Worm (Caenorhabditis elegans): ENCODE results near the gene srx-48.
A peak's percentile ranks its signal among the peaks of the same experiment; 100 is the strongest.

srx-48 gene

DNA sequence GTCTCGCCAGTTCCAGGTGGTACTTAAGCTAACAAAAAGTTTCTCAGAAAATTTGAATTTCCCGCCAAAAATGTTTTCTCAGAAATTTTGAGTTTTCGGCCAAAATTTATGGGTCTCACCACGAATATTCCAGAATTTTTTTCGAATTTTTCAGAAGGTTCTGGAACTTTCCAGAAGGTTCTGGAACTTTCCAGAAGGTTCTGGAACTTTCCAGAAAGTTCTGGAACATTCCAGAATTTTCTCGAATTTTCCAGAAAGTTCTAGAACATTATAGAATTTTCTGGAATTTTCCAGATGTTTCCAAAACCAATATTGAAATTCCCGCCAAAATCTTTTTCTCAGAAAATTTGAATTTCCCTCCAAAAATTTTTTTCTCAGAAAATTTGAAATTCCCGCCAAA is 8.1 kb downstream of the srx-48 start:
- peak; percentile 54; the same call in 1 of the 2 replicates for TF ChIP-seq pes-1 (GFP tag; IDR thresholded peaks at IDR 0.05)
- TF ChIP-seq flt-1 (GFP tag; IDR thresholded peaks at IDR 0.05), result peak; percentile 15; the same call in 1 of the 2 replicates

DNA sequence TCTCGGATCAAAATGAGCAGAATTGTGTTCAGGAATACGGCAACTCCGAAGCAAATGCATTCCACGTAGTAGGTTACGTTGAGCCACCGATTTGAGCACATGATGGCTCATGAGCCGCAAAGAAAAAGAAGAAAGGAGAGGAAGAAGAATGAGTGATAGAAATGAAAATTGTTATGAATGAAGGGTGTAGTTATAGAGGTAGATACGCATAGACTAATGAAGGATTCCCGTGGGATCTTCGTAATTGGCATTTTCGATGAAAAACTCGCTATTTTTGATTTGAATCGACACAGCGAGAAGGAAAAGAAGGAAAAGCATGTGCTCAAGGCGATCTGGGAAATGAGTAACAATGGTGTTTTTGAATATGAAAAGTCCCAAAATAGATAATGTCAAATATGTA is 9.7 kb downstream of the srx-48 start, which contains the start of gene str-96:
str-96 (minus strand) TSS at position 101 of the 400 bp plus-strand sequence.
- TF ChIP-seq aly-1 (tag; optimal IDR thresholded peaks at IDR 0.05) (no peak), ceh-13 (GFP tag; optimal IDR thresholded peaks at IDR 0.05) (no peak), hmg-4 (GFP tag; optimal IDR thresholded peaks at IDR 0.05) (no peak), hnd-1 (tag; optimal IDR thresholded peaks at IDR 0.05) (no peak), scrt-1 (GFP tag; IDR thresholded peaks at IDR 0.05) (no peak), ceh-36 (tag; optimal IDR thresholded peaks at IDR 0.05) (no peak), ama-1 (optimal IDR thresholded peaks at IDR 0.05) (no peak), tbx-11 (GFP tag; IDR thresholded peaks at IDR 0.05) (no peak), flt-1 (GFP tag; IDR thresholded peaks at IDR 0.05) (no peak), tra-4 (tag; optimal IDR thresholded peaks at IDR 0.05) (no peak), pes-1 (GFP tag; IDR thresholded peaks at IDR 0.05) (no peak), tbx-37 (GFP tag; conservative IDR thresholded peaks at IDR 0.05) (no peak), B0310.2 (tag; optimal IDR thresholded peaks at IDR 0.05) (no peak)

DNA sequence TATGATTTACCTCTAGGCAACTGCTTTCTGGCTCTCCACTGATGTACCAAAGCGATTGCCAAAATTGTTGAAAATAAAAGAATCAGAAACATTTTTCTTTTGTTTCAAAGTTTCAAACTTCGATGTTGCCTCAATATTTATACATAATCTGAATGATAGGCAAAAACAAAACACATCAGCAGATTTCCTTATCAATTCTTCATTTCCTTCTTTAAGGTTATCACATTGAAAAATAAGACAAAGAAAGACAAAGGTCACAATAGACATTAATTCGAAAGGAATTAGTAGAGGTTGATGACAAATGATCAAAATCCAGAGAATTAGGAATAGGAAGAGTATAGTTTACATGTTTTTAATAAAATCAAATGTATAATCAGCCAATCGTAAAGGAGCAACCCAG is 12.5 kb downstream of the srx-48 start, which contains the start of gene cyp-34A2:
cyp-34A2 (minus strand) TSS at position 101 of the 400 bp plus-strand sequence.
- TF ChIP-seq ets-7 (tag; optimal IDR thresholded peaks at IDR 0.05), result no peak
- TF ChIP-seq ama-1 (optimal IDR thresholded peaks at IDR 0.05), result no peak
- no peak for TF ChIP-seq aly-1 (tag; optimal IDR thresholded peaks at IDR 0.05)
- no peak for TF ChIP-seq tbx-37 (GFP tag; conservative IDR thresholded peaks at IDR 0.05)
- TF ChIP-seq sea-1 (GFP tag; conservative IDR thresholded peaks at IDR 0.05), result no peak
- no peak for TF ChIP-seq F13C5.2 (tag; optimal IDR thresholded peaks at IDR 0.05)
- no peak for TF ChIP-seq hmg-4 (GFP tag; optimal IDR thresholded peaks at IDR 0.05)
- TF ChIP-seq ceh-13 (GFP tag; optimal IDR thresholded peaks at IDR 0.05), result no peak
- TF ChIP-seq ceh-36 (tag; optimal IDR thresholded peaks at IDR 0.05), result no peak
- TF ChIP-seq hmbx-1 (tag; optimal IDR thresholded peaks at IDR 0.05), result no peak
- TF ChIP-seq hnd-1 (tag; optimal IDR thresholded peaks at IDR 0.05), result no peak
- TF ChIP-seq B0310.2 (tag; optimal IDR thresholded peaks at IDR 0.05), result no peak
- no peak for TF ChIP-seq pes-1 (GFP tag; IDR thresholded peaks at IDR 0.05)
- TF ChIP-seq tra-4 (tag; optimal IDR thresholded peaks at IDR 0.05), result no peak

DNA sequence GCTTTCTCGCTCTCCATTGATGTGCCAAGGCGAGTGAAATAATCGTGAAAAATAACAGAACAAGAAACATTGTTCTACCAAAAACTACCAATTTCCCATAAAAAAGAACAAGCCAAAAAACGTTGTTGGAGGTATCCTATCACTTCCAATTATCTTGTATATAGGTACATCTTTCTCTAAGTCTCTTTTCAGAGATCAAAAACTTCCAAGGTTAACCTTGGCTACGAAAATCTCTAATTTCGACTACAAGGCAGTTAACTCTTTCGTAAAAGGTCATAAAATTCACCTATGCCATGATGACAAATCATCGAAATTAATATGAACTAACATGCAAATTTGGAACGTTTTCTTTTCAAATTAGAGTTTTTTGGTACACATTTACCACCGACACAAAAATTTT is 15.7 kb downstream of the srx-48 start, which contains the start of gene cyp-34A1:
cyp-34A1 (minus strand) TSS at position 101 of the 400 bp plus-strand sequence.
- TF ChIP-seq hmg-4 (GFP tag; optimal IDR thresholded peaks at IDR 0.05), result no peak
- TF ChIP-seq ets-7 (tag; optimal IDR thresholded peaks at IDR 0.05), result no peak
- no peak for TF ChIP-seq tbx-37 (GFP tag; conservative IDR thresholded peaks at IDR 0.05)
- TF ChIP-seq flt-1 (GFP tag; IDR thresholded peaks at IDR 0.05), result no peak
- TF ChIP-seq sea-1 (GFP tag; conservative IDR thresholded peaks at IDR 0.05), result no peak
- TF ChIP-seq F13C5.2 (tag; optimal IDR thresholded peaks at IDR 0.05), result no peak
- TF ChIP-seq hmbx-1 (tag; optimal IDR thresholded peaks at IDR 0.05), result no peak
- TF ChIP-seq ceh-36 (tag; optimal IDR thresholded peaks at IDR 0.05), result no peak
- TF ChIP-seq hnd-1 (tag; optimal IDR thresholded peaks at IDR 0.05), result no peak
- no peak for TF ChIP-seq pes-1 (GFP tag; IDR thresholded peaks at IDR 0.05)
- TF ChIP-seq ama-1 (optimal IDR thresholded peaks at IDR 0.05), result no peak
- TF ChIP-seq tbx-11 (GFP tag; IDR thresholded peaks at IDR 0.05), result no peak
- TF ChIP-seq aly-1 (tag; optimal IDR thresholded peaks at IDR 0.05), result no peak
- TF ChIP-seq ceh-13 (GFP tag; optimal IDR thresholded peaks at IDR 0.05), result no peak
- TF ChIP-seq scrt-1 (GFP tag; IDR thresholded peaks at IDR 0.05), result no peak
- TF ChIP-seq B0310.2 (tag; optimal IDR thresholded peaks at IDR 0.05), result no peak
- TF ChIP-seq tra-4 (tag; optimal IDR thresholded peaks at IDR 0.05), result no peak

DNA sequence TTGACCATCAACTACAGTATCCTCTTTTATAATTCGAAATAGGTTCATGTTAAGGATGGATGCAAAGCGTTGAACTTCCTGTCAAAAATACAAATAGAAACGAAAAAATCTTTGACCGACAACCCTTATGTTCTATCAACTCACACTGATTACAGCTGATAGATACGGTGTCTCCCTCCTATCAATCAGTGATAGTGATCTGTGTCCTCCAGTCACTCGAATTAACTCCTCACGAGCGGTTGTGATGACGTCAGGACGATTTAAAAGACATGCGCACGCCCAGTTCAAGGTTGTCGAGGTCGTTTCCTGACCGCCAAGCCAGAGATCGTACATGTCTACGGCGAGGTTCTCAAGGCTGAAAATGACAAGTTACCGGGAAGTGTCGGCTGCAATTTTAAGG is 17.5 kb downstream of the srx-48 start:
- no peak for TF ChIP-seq F13C5.2 (tag; optimal IDR thresholded peaks at IDR 0.05)
- no peak for TF ChIP-seq sea-1 (GFP tag; conservative IDR thresholded peaks at IDR 0.05)
- no peak for TF ChIP-seq flt-1 (GFP tag; IDR thresholded peaks at IDR 0.05)
- no peak for TF ChIP-seq ama-1 (optimal IDR thresholded peaks at IDR 0.05)
- TF ChIP-seq pes-1 (GFP tag; IDR thresholded peaks at IDR 0.05), result no peak
- no peak for TF ChIP-seq ceh-13 (GFP tag; optimal IDR thresholded peaks at IDR 0.05)
- TF ChIP-seq tbx-37 (GFP tag; conservative IDR thresholded peaks at IDR 0.05), result no peak
- no peak for TF ChIP-seq tra-4 (tag; optimal IDR thresholded peaks at IDR 0.05)
- TF ChIP-seq hmg-4 (GFP tag; optimal IDR thresholded peaks at IDR 0.05), result no peak
- no peak for TF ChIP-seq aly-1 (tag; optimal IDR thresholded peaks at IDR 0.05)
- TF ChIP-seq scrt-1 (GFP tag; IDR thresholded peaks at IDR 0.05), result no peak

DNA sequence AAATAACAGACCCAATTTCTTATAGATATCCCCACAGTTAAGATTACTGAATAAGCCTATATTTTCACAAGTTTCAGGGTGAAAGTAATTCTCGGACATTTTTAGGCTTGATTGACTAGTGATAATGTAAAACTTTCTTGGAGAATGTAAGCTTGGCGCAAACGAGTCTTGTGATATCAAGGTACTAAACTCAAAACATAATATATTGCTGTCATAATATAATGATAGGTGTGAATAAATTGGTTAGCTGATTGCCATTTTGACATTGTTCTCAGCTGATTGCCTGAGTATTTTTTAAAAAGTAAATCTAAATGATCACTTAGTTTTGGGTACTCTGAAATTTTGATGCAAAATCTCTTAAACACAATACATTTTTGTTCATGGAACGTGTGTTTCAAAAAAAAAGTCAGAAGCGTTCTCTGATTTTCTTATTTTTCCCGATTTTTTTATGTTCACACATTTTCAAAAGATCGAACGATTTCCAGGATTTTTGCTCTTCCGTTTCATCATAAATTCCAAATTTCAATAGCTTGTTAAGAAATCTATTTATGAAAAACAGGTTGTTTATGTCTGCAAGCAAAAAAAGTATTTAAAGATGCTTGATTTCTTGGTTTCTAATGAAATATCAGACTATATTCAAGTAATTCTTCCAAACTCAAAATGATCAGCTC is 22.1 kb downstream of the srx-48 start, which contains the start of the genes srw-19 and srx-51:
srw-19 (minus strand) TSS at position 101 of the 671 bp plus-strand sequence.
srx-51 (plus strand) TSS at position 621 of the 671 bp plus-strand sequence.
- no peak for TF ChIP-seq hmbx-1 (tag; optimal IDR thresholded peaks at IDR 0.05)
- no peak for TF ChIP-seq ama-1 (optimal IDR thresholded peaks at IDR 0.05)
- TF ChIP-seq sea-1 (GFP tag; conservative IDR thresholded peaks at IDR 0.05), result no peak
- TF ChIP-seq tbx-11 (GFP tag; IDR thresholded peaks at IDR 0.05), result no peak
- TF ChIP-seq B0310.2 (tag; optimal IDR thresholded peaks at IDR 0.05), result no peak
- TF ChIP-seq ceh-13 (GFP tag; optimal IDR thresholded peaks at IDR 0.05), result no peak
- no peak for TF ChIP-seq pes-1 (GFP tag; IDR thresholded peaks at IDR 0.05)
- no peak for TF ChIP-seq ets-7 (tag; optimal IDR thresholded peaks at IDR 0.05)
- no peak for TF ChIP-seq tra-4 (tag; optimal IDR thresholded peaks at IDR 0.05)
- no peak for TF ChIP-seq F13C5.2 (tag; optimal IDR thresholded peaks at IDR 0.05)
- TF ChIP-seq scrt-1 (GFP tag; IDR thresholded peaks at IDR 0.05), result no peak
- TF ChIP-seq flt-1 (GFP tag; IDR thresholded peaks at IDR 0.05), result no peak
- TF ChIP-seq hnd-1 (tag; optimal IDR thresholded peaks at IDR 0.05), result no peak
- no peak for TF ChIP-seq tbx-37 (GFP tag; conservative IDR thresholded peaks at IDR 0.05)
- no peak for TF ChIP-seq hmg-4 (GFP tag; optimal IDR thresholded peaks at IDR 0.05)
- TF ChIP-seq aly-1 (tag; optimal IDR thresholded peaks at IDR 0.05), result no peak
- TF ChIP-seq ceh-36 (tag; optimal IDR thresholded peaks at IDR 0.05), result no peak

DNA sequence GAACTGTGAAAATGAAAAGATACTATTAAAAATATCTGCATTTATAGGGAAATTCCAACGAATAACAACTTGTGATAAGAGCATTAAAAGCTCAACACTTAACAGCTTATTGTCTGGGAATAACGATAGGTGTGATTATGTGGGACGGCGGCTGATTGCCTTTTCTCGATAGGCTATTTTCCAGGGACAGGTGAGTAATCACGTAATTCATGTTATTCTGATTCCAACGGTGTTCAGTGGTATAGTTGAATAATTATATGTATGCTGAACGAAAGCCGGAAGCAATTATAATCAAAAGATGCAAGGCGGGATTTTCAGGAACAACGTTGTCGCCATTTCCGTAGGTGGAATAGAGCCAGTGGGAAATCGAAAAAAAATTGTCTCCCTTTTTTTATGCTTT is 26.6 kb downstream of the srx-48 start, which contains the start of gene srw-17:
srw-17 (minus strand) TSS at position 101 of the 400 bp plus-strand sequence.
- TF ChIP-seq F13C5.2 (tag; optimal IDR thresholded peaks at IDR 0.05) (no peak), B0310.2 (tag; optimal IDR thresholded peaks at IDR 0.05) (no peak)

All from whole organism, early embryonic.